Worm (Caenorhabditis elegans): ENCODE data around the gene T10B10.9.

ce11 chrX:15128184-15128583 is 36.0 kb upstream of the T10B10.9 start:
- TF ChIP-seq C06A6.2 (GFP tag; conservative IDR thresholded peaks at IDR 0.05) (no peak), madf-6 (GFP tag; IDR thresholded peaks at IDR 0.05) (no peak), Y56A3A.18 (GFP tag; IDR thresholded peaks at IDR 0.05) (no peak), tbp1 (GFP tag; optimal IDR thresholded peaks at IDR 0.05) (no peak), ztf-25 (GFP tag; IDR thresholded peaks at IDR 0.05) (no peak), ets-4 (GFP tag; optimal IDR thresholded peaks at IDR 0.05) (no peak)
